Fruit fly (Drosophila melanogaster) whole organism, wandering third instar larva: ENCODE data around the gene eff.
A peak's percentile ranks its signal among the peaks of the same experiment; 100 is the strongest.

Experiments used
- Abd-B ChIP-seq: fragments of >200 bp; optimal IDR thresholded peaks from 2 replicates; lab custom pipeline; 2017; ENCODE audit warnings: missing biosample characterization, missing genetic modification characterization
- CG32264 ChIP-seq: fragments of 200-800 bp; sonication (Bioruptor generic); optimal IDR thresholded peaks from 2 replicates; lab custom pipeline; 2016; ENCODE audit warnings: missing biosample characterization, missing genetic modification characterization
- CG9705 ChIP-seq: fragments of 200-800 bp; sonication (Bioruptor generic); optimal IDR thresholded peaks from 2 replicates; lab custom pipeline; 2018; ENCODE audit warnings: missing biosample characterization, mild to moderate bottlenecking, missing genetic modification characterization
- CrebA ChIP-seq: fragments of 200-800 bp; sonication (Bioruptor generic); optimal IDR thresholded peaks from 2 replicates; lab custom pipeline; 2016; ENCODE audit warnings: missing biosample characterization, mild to moderate bottlenecking, missing genetic modification characterization, borderline replicate concordance
- Dfd ChIP-seq: fragments of >200 bp; optimal IDR thresholded peaks from 2 replicates; lab custom pipeline; 2017; ENCODE audit warnings: missing biosample characterization, missing genetic modification characterization
- Dif ChIP-seq: fragments of 200-275, 200-300 bp; sonication (Bioruptor generic); optimal IDR thresholded peaks from 2 replicates; lab custom pipeline; 2018; ENCODE audit warnings: missing biosample characterization, missing genetic modification characterization; ENCODE audit not compliant: partially characterized antibody
- GATAd ChIP-seq: sonication (Bioruptor generic); optimal IDR thresholded peaks from 2 replicates; lab custom pipeline; 2016; ENCODE audit warnings: missing biosample characterization, missing genetic modification characterization
- HLH106 ChIP-seq: fragments of 200-800 bp; optimal IDR thresholded peaks from 3 replicates; lab custom pipeline; 2019; ENCODE audit warnings: missing biosample characterization, mild to moderate bottlenecking, missing genetic modification characterization, moderate library complexity
- Hnf4 ChIP-seq: fragments of 200-800 bp; sonication (Bioruptor generic); optimal IDR thresholded peaks from 2 replicates; lab custom pipeline; 2016; ENCODE audit warnings: missing biosample characterization, mild to moderate bottlenecking, missing genetic modification characterization
- Hr78 ChIP-seq: fragments of >200 bp; optimal IDR thresholded peaks from 2 replicates; lab custom pipeline; 2017; ENCODE audit warnings: missing biosample characterization, missing genetic modification characterization
- Hr83 ChIP-seq: fragments of 200-300 bp; sonication (Bioruptor generic); optimal IDR thresholded peaks from 2 replicates; lab custom pipeline; 2016; ENCODE audit warnings: missing biosample characterization, mild to moderate bottlenecking, missing genetic modification characterization, moderate library complexity; ENCODE audit not compliant: poor library complexity, severe bottlenecking
- Jra ChIP-seq: sonication (Bioruptor generic); optimal IDR thresholded peaks from 2 replicates; lab custom pipeline; 2016; ENCODE audit warnings: missing biosample characterization, missing genetic modification characterization
- Mio ChIP-seq: sonication (Bioruptor generic); optimal IDR thresholded peaks from 2 replicates; lab custom pipeline; 2016; ENCODE audit warnings: missing biosample characterization, missing genetic modification characterization
- Myc ChIP-seq: fragments of >200 bp; optimal IDR thresholded peaks from 2 replicates; lab custom pipeline; 2017
- N ChIP-seq: fragments of >200 bp; optimal IDR thresholded peaks from 2 replicates; lab custom pipeline; 2018; ENCODE audit warnings: missing biosample characterization, missing external identifiers, missing genetic modification characterization
- OdsH ChIP-seq: fragments of 200-800 bp; sonication (Bioruptor generic); optimal IDR thresholded peaks from 2 replicates; lab custom pipeline; 2016; ENCODE audit warnings: missing biosample characterization, mild to moderate bottlenecking, missing genetic modification characterization
- Rel ChIP-seq, 2 experiments: fragments of 200-800 bp; sonication (Bioruptor generic) in 1 of 2; optimal IDR thresholded peaks; 2 replicates in 1 of 2; 3 replicates in 1 of 2; lab custom pipeline; 2016 to 2019; ENCODE audit warnings: mild to moderate bottlenecking in 2 of 2, missing biosample characterization in 2 of 2, missing genetic modification characterization in 2 of 2, moderate library complexity in 1 of 2
- Sp1 ChIP-seq: fragments of 200-800 bp; sonication (Bioruptor generic); optimal IDR thresholded peaks from 3 replicates; lab custom pipeline; 2019; ENCODE audit warnings: missing biosample characterization, mild to moderate bottlenecking, missing genetic modification characterization, moderate library complexity
- Vsx2 ChIP-seq: fragments of 200-300, 225-300 bp; sonication (Bioruptor generic); optimal IDR thresholded peaks from 2 replicates; lab custom pipeline; 2018; ENCODE audit warnings: missing biosample characterization, missing genetic modification characterization; ENCODE audit not compliant: partially characterized antibody
- br ChIP-seq: fragments of 200-800 bp; sonication (Bioruptor generic); optimal IDR thresholded peaks from 2 replicates; lab custom pipeline; 2016; ENCODE audit warnings: missing biosample characterization, missing genetic modification characterization
- brk ChIP-seq: fragments of 200-800 bp; sonication (Bioruptor generic); optimal IDR thresholded peaks from 2 replicates; lab custom pipeline; 2016; ENCODE audit warnings: missing biosample characterization, mild to moderate bottlenecking, missing genetic modification characterization
- dl ChIP-seq, 2 experiments: fragments of 175-275, 200-275 bp in 1 of 2; fragments of 200-275 bp in 1 of 2; sonication (Bioruptor generic); optimal IDR thresholded peaks; lab custom pipeline; 2018; ENCODE audit warnings: mild to moderate bottlenecking in 2 of 2, missing biosample characterization in 2 of 2, missing genetic modification characterization in 2 of 2, moderate library complexity in 2 of 2; ENCODE audit not compliant: partially characterized antibody in 2 of 2, insufficient read depth in 1 of 2
- dmrt93B ChIP-seq: fragments of 200-800 bp; sonication (Bioruptor generic); optimal IDR thresholded peaks from 2 replicates; lab custom pipeline; 2018; ENCODE audit warnings: missing biosample characterization, mild to moderate bottlenecking, missing genetic modification characterization
- dsf ChIP-seq: sonication (Bioruptor generic); optimal IDR thresholded peaks from 2 replicates; lab custom pipeline; 2016; ENCODE audit warnings: missing biosample characterization, missing genetic modification characterization, borderline replicate concordance
- ey ChIP-seq: fragments of 200-800 bp; sonication (Bioruptor generic); optimal IDR thresholded peaks from 2 replicates; lab custom pipeline; 2016; ENCODE audit warnings: missing biosample characterization, missing genetic modification characterization
- foxo ChIP-seq, 2 experiments: fragments of 200-800 bp; sonication (Bioruptor generic); optimal IDR thresholded peaks; 2 replicates in 1 of 2; 3 replicates in 1 of 2; lab custom pipeline; 2016 to 2017; ENCODE audit warnings: missing biosample characterization in 2 of 2, missing genetic modification characterization in 2 of 2
- fru ChIP-seq: fragments of 200-800 bp; sonication (Bioruptor generic); optimal IDR thresholded peaks from 3 replicates; lab custom pipeline; 2016; ENCODE audit warnings: missing biosample characterization, mild to moderate bottlenecking, missing genetic modification characterization
- h ChIP-seq: fragments of 200-800 bp; sonication (Bioruptor generic); optimal IDR thresholded peaks from 3 replicates; lab custom pipeline; 2016; ENCODE audit warnings: missing biosample characterization, mild to moderate bottlenecking, missing genetic modification characterization
- jim ChIP-seq: fragments of 175-275, 200-325 bp; sonication (Bioruptor generic); optimal IDR thresholded peaks from 2 replicates; lab custom pipeline; 2016; ENCODE audit warnings: missing biosample characterization, mild to moderate bottlenecking, missing genetic modification characterization
- lola ChIP-seq: fragments of >200 bp; optimal IDR thresholded peaks from 2 replicates; lab custom pipeline; 2017; ENCODE audit warnings: missing biosample characterization, missing genetic modification characterization
- pan ChIP-seq: fragments of >200 bp; optimal IDR thresholded peaks from 2 replicates; lab custom pipeline; 2017
- psq ChIP-seq: fragments of 200-800 bp; sonication (Bioruptor generic); optimal IDR thresholded peaks from 3 replicates; lab custom pipeline; 2017; ENCODE audit warnings: missing biosample characterization, mild to moderate bottlenecking, missing genetic modification characterization, moderate library complexity
- rgr ChIP-seq: fragments of 200-800 bp; sonication (Bioruptor generic); optimal IDR thresholded peaks from 3 replicates; lab custom pipeline; 2016; ENCODE audit warnings: missing biosample characterization, mild to moderate bottlenecking, missing genetic modification characterization
- sage ChIP-seq: fragments of 200-800 bp; sonication (Bioruptor generic); optimal IDR thresholded peaks from 2 replicates; lab custom pipeline; 2016; ENCODE audit warnings: missing biosample characterization, mild to moderate bottlenecking, missing genetic modification characterization
- sv ChIP-seq: fragments of 200-800 bp; sonication (Bioruptor generic); optimal IDR thresholded peaks from 3 replicates; lab custom pipeline; 2016; ENCODE audit warnings: missing biosample characterization, missing genetic modification characterization
- tai ChIP-seq: sonication (Bioruptor generic); optimal IDR thresholded peaks from 2 replicates; lab custom pipeline; 2016; ENCODE audit warnings: missing biosample characterization, missing genetic modification characterization
- usp ChIP-seq: fragments of >200 bp; optimal IDR thresholded peaks from 2 replicates; lab custom pipeline; 2017; ENCODE audit warnings: missing biosample characterization, missing genetic modification characterization
- woc ChIP-seq: sonication (Bioruptor generic); optimal IDR thresholded peaks from 2 replicates; lab custom pipeline; 2016; ENCODE audit warnings: missing biosample characterization, mild to moderate bottlenecking, missing genetic modification characterization

The eff gene

dm6 chr3R:14716188-14717075 is 24.7 kb downstream of the eff start:
- TF ChIP-seq br (GFP tag; lab: Kevin White, UChicago) = no peak
- TF ChIP-seq usp = no peak
- TF ChIP-seq Abd-B = no peak
- TF ChIP-seq Myc (lab: Kevin White, UChicago) = no peak
- no peak for TF ChIP-seq dl (GFP tag; optimal IDR thresholded peaks at IDR 0.05; lab: Kevin White, UChicago; ENCODE audit: insufficient read depth in 1 of 2, partially characterized antibody in 2 of 2)
- no peak for TF ChIP-seq Hr78
- no peak for TF ChIP-seq CG9705
- peak; percentile 26 for TF ChIP-seq psq (GFP tag; lab: Kevin White, UChicago)
- TF ChIP-seq Mio (GFP tag; lab: Kevin White, UChicago) = no peak
- no peak for TF ChIP-seq dsf (GFP tag; lab: Kevin White, UChicago)
- TF ChIP-seq CrebA (GFP tag; lab: Kevin White, UChicago) = no peak
- TF ChIP-seq CG32264 = no peak
- no peak for TF ChIP-seq Hr83
- no peak for TF ChIP-seq GATAd (GFP tag; lab: Kevin White, UChicago)
- TF ChIP-seq Dif (GFP tag; lab: Kevin White, UChicago) = no peak
- peak; percentile 21 for TF ChIP-seq jim (GFP tag; lab: Kevin White, UChicago)
- TF ChIP-seq Hnf4 = peak; percentile 30
- TF ChIP-seq Jra (GFP tag; lab: Kevin White, UChicago) = no peak
- TF ChIP-seq fru (GFP tag; lab: Kevin White, UChicago) = peak; percentile 61
- TF ChIP-seq pan (lab: Kevin White, UChicago) = no peak
- no peak for TF ChIP-seq N (GFP tag; lab: Kevin White, UChicago)
- TF ChIP-seq h (GFP tag; lab: Kevin White, UChicago) = peak; percentile 39
- peak; percentile 28 for TF ChIP-seq ey (GFP tag; lab: Kevin White, UChicago)
- no peak for TF ChIP-seq Vsx2
- no peak for TF ChIP-seq sv (GFP tag; lab: Kevin White, UChicago)
- peak; percentile 60 for TF ChIP-seq HLH106 (tag; lab: Kevin White, UChicago)
- peak; percentile 78 for TF ChIP-seq woc
- no peak for TF ChIP-seq OdsH
- TF ChIP-seq Sp1 (GFP tag; lab: Kevin White, UChicago) = peak; percentile 53
- TF ChIP-seq sage (GFP tag; lab: Kevin White, UChicago) = no peak
- TF ChIP-seq lola (GFP tag; lab: Kevin White, UChicago) = no peak
- no peak for TF ChIP-seq Dfd (GFP tag; lab: Kevin White, UChicago)
- peak; percentile 5 for TF ChIP-seq Rel (GFP tag; optimal IDR thresholded peaks at IDR 0.05; lab: Kevin White, UChicago)
- no peak for TF ChIP-seq Rel (tag; optimal IDR thresholded peaks at IDR 0.05; lab: Kevin White, UChicago)
- peak; percentile 5 for TF ChIP-seq brk (GFP tag; lab: Kevin White, UChicago)
- no peak for TF ChIP-seq rgr
- peak in 1 of 2 experiments; percentile 31 for TF ChIP-seq foxo (GFP tag; optimal IDR thresholded peaks at IDR 0.05; lab: Kevin White, UChicago)
- TF ChIP-seq tai (GFP tag; lab: Kevin White, UChicago) = no peak
- TF ChIP-seq dmrt93B (GFP tag; lab: Kevin White, UChicago) = no peak

- TF ChIP-seq woc (no peak), GATAd (GFP tag; lab: Kevin White, UChicago) (no peak), sage (GFP tag; lab: Kevin White, UChicago) (no peak), Rel (GFP tag; optimal IDR thresholded peaks at IDR 0.05; lab: Kevin White, UChicago) (no peak), Rel (tag; optimal IDR thresholded peaks at IDR 0.05; lab: Kevin White, UChicago) (no peak), jim (GFP tag; lab: Kevin White, UChicago) (no peak), fru (GFP tag; lab: Kevin White, UChicago) (peak; percentile 27), psq (GFP tag; lab: Kevin White, UChicago) (no peak), Dfd (GFP tag; lab: Kevin White, UChicago) (peak; percentile 9), CG32264 (no peak), br (GFP tag; lab: Kevin White, UChicago) (peak; percentile 33), CrebA (GFP tag; lab: Kevin White, UChicago) (no peak), rgr (peak; percentile 37), HLH106 (tag; lab: Kevin White, UChicago) (peak; percentile 2), N (GFP tag; lab: Kevin White, UChicago) (no peak), Mio (GFP tag; lab: Kevin White, UChicago) (no peak), Sp1 (GFP tag; lab: Kevin White, UChicago) (no peak), sv (GFP tag; lab: Kevin White, UChicago) (no peak), pan (lab: Kevin White, UChicago) (no peak), CG9705 (no peak), dl (GFP tag; optimal IDR thresholded peaks at IDR 0.05; lab: Kevin White, UChicago; ENCODE audit: insufficient read depth in 1 of 2, partially characterized antibody in 2 of 2) (no peak), Hnf4 (peak; percentile 7), Jra (GFP tag; lab: Kevin White, UChicago) (no peak), Vsx2 (no peak), dmrt93B (GFP tag; lab: Kevin White, UChicago) (no peak), tai (GFP tag; lab: Kevin White, UChicago) (peak; percentile 27), Hr83 (no peak), brk (GFP tag; lab: Kevin White, UChicago) (no peak), OdsH (no peak), Myc (lab: Kevin White, UChicago) (no peak), Abd-B (no peak), Dif (GFP tag; lab: Kevin White, UChicago) (no peak), ey (GFP tag; lab: Kevin White, UChicago) (peak; percentile 50), foxo (GFP tag; optimal IDR thresholded peaks at IDR 0.05; lab: Kevin White, UChicago) (peak in 1 of 2 experiments; percentile 43), h (GFP tag; lab: Kevin White, UChicago) (peak; percentile 57), lola (GFP tag; lab: Kevin White, UChicago) (no peak), Hr78 (no peak), dsf (GFP tag; lab: Kevin White, UChicago) (no peak)
Measured at dm6 chr3R:14714904-14715588, 26.1 kb downstream of the eff start.
